Worm (Caenorhabditis elegans) whole organism, mixed stage, embryonic: ENCODE data around the gene C43F9.7.

Experiments used
- M03D4.4 ChIP-seq: sonication (generic microtip); optimal IDR thresholded peaks from 2 replicates; lab custom pipeline; 2017; ENCODE audit warnings: mild to moderate bottlenecking, missing genetic modification characterization, missing compliant biosample characterization
- bed-3 ChIP-seq: fragments of 200-800 bp; sonication (Bioruptor generic); optimal IDR thresholded peaks from 3 replicates; lab custom pipeline; 2018; ENCODE audit warnings: mild to moderate bottlenecking, missing genetic modification characterization, moderate library complexity, missing compliant biosample characterization
- ceh-39 ChIP-seq: fragments of 150-350 bp; optimal IDR thresholded peaks from 2 replicates; lab custom pipeline; 2014; ENCODE audit warnings: missing biosample characterization, missing genetic modification characterization
- ceh-43 ChIP-seq: fragments of 200-800 bp; sonication (Bioruptor generic); optimal IDR thresholded peaks from 2 replicates; lab custom pipeline; 2018; ENCODE audit warnings: mild to moderate bottlenecking, missing genetic modification characterization, moderate library complexity, missing compliant biosample characterization
- ceh-83 ChIP-seq: fragments of 200-800 bp; sonication (Bioruptor generic); optimal IDR thresholded peaks from 2 replicates; lab custom pipeline; 2018; ENCODE audit warnings: mild to moderate bottlenecking, missing genetic modification characterization, missing compliant biosample characterization
- ces-1 ChIP-seq: fragments of 150-350 bp; optimal IDR thresholded peaks from 2 replicates; lab custom pipeline; 2014; ENCODE audit warnings: missing biosample characterization, missing genetic modification reagents, missing genetic modification characterization
- cnd-1 ChIP-seq: fragments of 200-800 bp; sonication (Bioruptor generic); optimal IDR thresholded peaks from 2 replicates; lab custom pipeline; 2018; ENCODE audit warnings: mild to moderate bottlenecking, missing genetic modification characterization, missing compliant biosample characterization
- drap-1 ChIP-seq: fragments of 200-800 bp; sonication (Bioruptor generic); optimal IDR thresholded peaks from 3 replicates; lab custom pipeline; 2018; ENCODE audit warnings: mild to moderate bottlenecking, missing genetic modification characterization, missing compliant biosample characterization
- elt-3 ChIP-seq: fragments of 150-350 bp; optimal IDR thresholded peaks from 2 replicates; lab custom pipeline; 2014; ENCODE audit warnings: missing biosample characterization, missing genetic modification characterization
- flh-1 ChIP-seq: fragments of 200-800 bp; sonication (Bioruptor generic); optimal IDR thresholded peaks from 2 replicates; lab custom pipeline; 2018; ENCODE audit warnings: mild to moderate bottlenecking, missing genetic modification characterization, moderate library complexity, missing compliant biosample characterization
- hlh-1 ChIP-seq: fragments of 150-350 bp; optimal IDR thresholded peaks from 2 replicates; lab custom pipeline; 2014; ENCODE audit warnings: missing biosample characterization, missing genetic modification reagents, missing genetic modification characterization
- lin-32 ChIP-seq: fragments of 200-800 bp; sonication (Bioruptor generic); optimal IDR thresholded peaks from 2 replicates; lab custom pipeline; 2018; ENCODE audit warnings: mild to moderate bottlenecking, missing genetic modification characterization, missing compliant biosample characterization
- lsy-2 ChIP-seq: fragments of 150-350 bp; optimal IDR thresholded peaks from 2 replicates; lab custom pipeline; 2014; ENCODE audit warnings: missing biosample characterization, missing genetic modification characterization
- mab-5 ChIP-seq: fragments of 150-350 bp; optimal IDR thresholded peaks from 2 replicates; lab custom pipeline; 2014; ENCODE audit warnings: missing biosample characterization, missing genetic modification characterization
- mep-1 ChIP-seq: fragments of 150-350 bp; optimal IDR thresholded peaks from 2 replicates; lab custom pipeline; 2017; ENCODE audit warnings: missing biosample characterization, missing genetic modification reagents, missing genetic modification characterization, inconsistent platforms
- mls-2 ChIP-seq: sonication (generic microtip); optimal IDR thresholded peaks from 2 replicates; lab custom pipeline; 2016; ENCODE audit warnings: mild to moderate bottlenecking, missing genetic modification characterization, moderate library complexity, missing compliant biosample characterization
- nhr-12 ChIP-seq: fragments of 150-350 bp; optimal IDR thresholded peaks from 2 replicates; lab custom pipeline; 2014; ENCODE audit warnings: missing biosample characterization, missing genetic modification characterization
- nhr-2 ChIP-seq: fragments of 150-350 bp; optimal IDR thresholded peaks from 2 replicates; lab custom pipeline; 2014; ENCODE audit warnings: missing biosample characterization, missing genetic modification characterization
- nhr-237 ChIP-seq: fragments of 150-350 bp; optimal IDR thresholded peaks from 2 replicates; lab custom pipeline; 2014; ENCODE audit warnings: missing biosample characterization, missing genetic modification characterization
- nhr-28 ChIP-seq: fragments of 150-350 bp; optimal IDR thresholded peaks from 2 replicates; lab custom pipeline; 2014; ENCODE audit warnings: missing biosample characterization, missing genetic modification characterization
- nhr-76 ChIP-seq: sonication (generic microtip); optimal IDR thresholded peaks from 2 replicates; lab custom pipeline; 2017; ENCODE audit warnings: missing biosample characterization, missing genetic modification characterization
- sem-2 ChIP-seq: fragments of 200-800 bp; sonication (Bioruptor generic); optimal IDR thresholded peaks from 2 replicates; lab custom pipeline; 2018; ENCODE audit warnings: mild to moderate bottlenecking, missing genetic modification characterization, missing compliant biosample characterization
- snpc-4 ChIP-seq: fragments of 150-350 bp; optimal IDR thresholded peaks from 2 replicates; lab custom pipeline; 2014; ENCODE audit warnings: missing biosample characterization, missing genetic modification characterization
- sptf-1 ChIP-seq: sonication (generic microtip); optimal IDR thresholded peaks from 2 replicates; lab custom pipeline; 2017; ENCODE audit warnings: mild to moderate bottlenecking, missing genetic modification characterization, moderate library complexity, missing compliant biosample characterization
- unc-120 ChIP-seq: sonication (generic microtip); optimal IDR thresholded peaks from 2 replicates; lab custom pipeline; 2017; ENCODE audit warnings: missing genetic modification characterization, missing compliant biosample characterization; ENCODE audit not compliant: poor library complexity, severe bottlenecking
- unc-39 ChIP-seq: fragments of 150-350 bp; optimal IDR thresholded peaks from 2 replicates; lab custom pipeline; 2014; ENCODE audit warnings: missing biosample characterization, missing genetic modification characterization
- unc-62 ChIP-seq: fragments of 150-350 bp; optimal IDR thresholded peaks from 2 replicates; lab custom pipeline; 2014; ENCODE audit warnings: missing biosample characterization, missing genetic modification reagents, missing genetic modification characterization
- ztf-11 ChIP-seq: fragments of 150-350 bp; optimal IDR thresholded peaks from 2 replicates; lab custom pipeline; 2014; ENCODE audit warnings: missing biosample characterization, missing genetic modification characterization

The C43F9.7 gene

ce11 chrIV:10596505-10596904, 3.0 kb upstream of the C43F9.7 start, which contains the start of gene C43F9.11:
TSS of gene C43F9.11 (plus strand) at chrIV:10596805.
- TF ChIP-seq nhr-237 (tag; lab: Kevin White, UChicago), result no peak

- no peak for TF ChIP-seq cnd-1 (tag; lab: Kevin White, UChicago)
- no peak for TF ChIP-seq M03D4.4 (tag; lab: Kevin White, UChicago)
- no peak for TF ChIP-seq lsy-2 (tag; lab: Kevin White, UChicago)
- TF ChIP-seq mls-2 (tag; lab: Kevin White, UChicago), result no peak
- no peak for TF ChIP-seq nhr-76 (tag; lab: Kevin White, UChicago)
- TF ChIP-seq ceh-43 (GFP tag; lab: Kevin White, UChicago), result no peak
- TF ChIP-seq ces-1, result no peak
- no peak for TF ChIP-seq nhr-28 (tag; lab: Kevin White, UChicago)
- no peak for TF ChIP-seq ztf-11
- no peak for TF ChIP-seq snpc-4
- TF ChIP-seq mep-1 (tag; lab: Kevin White, UChicago), result no peak
- TF ChIP-seq lin-32 (GFP tag; lab: Kevin White, UChicago), result no peak
- TF ChIP-seq sptf-1 (tag; lab: Kevin White, UChicago), result no peak
- TF ChIP-seq mab-5 (tag; lab: Kevin White, UChicago), result no peak
- TF ChIP-seq nhr-12 (tag; lab: Kevin White, UChicago), result no peak
- no peak for TF ChIP-seq flh-1 (GFP tag; lab: Kevin White, UChicago)
- no peak for TF ChIP-seq sem-2 (GFP tag; lab: Kevin White, UChicago)
- no peak for TF ChIP-seq ceh-39 (tag; lab: Kevin White, UChicago)
Observed at ce11 chrIV:10590649-10591048, 2.8 kb downstream of the C43F9.7 start, which contains the start of the genes C43F9.5 and nkb-2. TSS of gene C43F9.5 (minus strand) at chrIV:10590749. TSS of gene nkb-2 (plus strand) at chrIV:10590925.

ce11 chrIV:10589072-10589471, 4.4 kb downstream of the C43F9.7 start, which contains the start of gene C43F9.4:
TSS of gene C43F9.4 (minus strand) at chrIV:10589172.
- TF ChIP-seq unc-62 (GFP tag; lab: Kevin White, UChicago), result no peak
- no peak for TF ChIP-seq cnd-1 (tag; lab: Kevin White, UChicago)
- TF ChIP-seq, all 35 proteins: peak for 0

- no peak for TF ChIP-seq ceh-39 (tag; lab: Kevin White, UChicago)
- TF ChIP-seq nhr-76 (tag; lab: Kevin White, UChicago), result no peak
- no peak for TF ChIP-seq sem-2 (GFP tag; lab: Kevin White, UChicago)
- TF ChIP-seq unc-39, result no peak
- TF ChIP-seq hlh-1 (tag; lab: Kevin White, UChicago), result no peak
- no peak for TF ChIP-seq cnd-1 (tag; lab: Kevin White, UChicago)
- TF ChIP-seq bed-3, result no peak
- TF ChIP-seq drap-1 (GFP tag; lab: Kevin White, UChicago), result no peak
- TF ChIP-seq ceh-43 (GFP tag; lab: Kevin White, UChicago), result no peak
- TF ChIP-seq ceh-83 (GFP tag; lab: Kevin White, UChicago), result no peak
- no peak for TF ChIP-seq nhr-28 (tag; lab: Kevin White, UChicago)
- TF ChIP-seq nhr-2 (tag; lab: Kevin White, UChicago), result no peak
- TF ChIP-seq lin-32 (GFP tag; lab: Kevin White, UChicago), result no peak
- TF ChIP-seq elt-3 (tag; lab: Kevin White, UChicago), result no peak
Observed at ce11 chrIV:10584237-10584636, 9.2 kb downstream of the C43F9.7 start, which contains the start of gene oac-8. TSS of gene oac-8 (plus strand) at chrIV:10584537.

- TF ChIP-seq ces-1 (peak; percentile 5), ceh-39 (tag; lab: Kevin White, UChicago) (no peak), ztf-11 (no peak), lin-32 (GFP tag; lab: Kevin White, UChicago) (no peak), snpc-4 (no peak), mls-2 (tag; lab: Kevin White, UChicago) (no peak)
Observed at ce11 chrIV:10578367-10578766, 15.1 kb downstream of the C43F9.7 start, which contains the start of gene lgc-43. TSS of gene lgc-43 (plus strand) at chrIV:10578667.

ce11 chrIV:10577600-10577999, 15.9 kb downstream of the C43F9.7 start:
- TF ChIP-seq mab-5 (tag; lab: Kevin White, UChicago) (no peak), unc-120 (tag; lab: Kevin White, UChicago) (no peak)
